Worm (Caenorhabditis elegans) whole organism, early embryonic: ENCODE data around the gene hcf-1.

Source experiments
- ama-1 ChIP-seq: fragments of 150-350 bp; optimal IDR thresholded peaks from 2 replicates; lab custom pipeline; 2014
- ceh-13 ChIP-seq: fragments of 200-800 bp; sonication (Bioruptor generic); optimal IDR thresholded peaks from 2 replicates; lab custom pipeline; 2018; ENCODE audit warnings: mild to moderate bottlenecking, missing genetic modification characterization, missing compliant biosample characterization
- ceh-36 ChIP-seq: sonication (generic microtip); optimal IDR thresholded peaks from 2 replicates; lab custom pipeline; 2016; ENCODE audit warnings: missing genetic modification characterization, inconsistent platforms, missing compliant biosample characterization
- flt-1 ChIP-seq: fragments of 200-800 bp; sonication (Bioruptor generic); IDR thresholded peaks from 2 replicates; pipeline ENCODE4 v1.3.6; 2022; ENCODE audit warnings: missing genetic modification characterization, missing compliant biosample characterization
- hmg-4 ChIP-seq: fragments of 200-800 bp; sonication (Bioruptor generic); optimal IDR thresholded peaks from 2 replicates; lab custom pipeline; 2018; ENCODE audit warnings: mild to moderate bottlenecking, missing genetic modification characterization, missing compliant biosample characterization
- hnd-1 ChIP-seq: sonication (generic microtip); optimal IDR thresholded peaks from 2 replicates; lab custom pipeline; 2016; ENCODE audit warnings: missing genetic modification characterization, missing compliant biosample characterization
- pes-1 ChIP-seq: fragments of 200-800 bp; sonication (Bioruptor generic); IDR thresholded peaks from 2 replicates; pipeline ENCODE4 v1.3.6; 2022; ENCODE audit warnings: missing genetic modification reagents, missing genetic modification characterization, missing compliant biosample characterization
- scrt-1 ChIP-seq: fragments of 200-800 bp; sonication (Bioruptor generic); IDR thresholded peaks from 2 replicates; pipeline ENCODE4 v1.3.6; 2022; ENCODE audit warnings: missing genetic modification characterization, missing compliant biosample characterization

- no peak for TF ChIP-seq ama-1 (lab: Kevin White, UChicago)
- no peak for TF ChIP-seq flt-1
- no peak for TF ChIP-seq hnd-1
- no peak for TF ChIP-seq scrt-1 (GFP tag; lab: Robert Waterston, UW)
- TF ChIP-seq ceh-13 (GFP tag; lab: Kevin White, UChicago): no peak
- no peak for TF ChIP-seq pes-1
- no peak for TF ChIP-seq ceh-36 (tag; lab: Kevin White, UChicago)
- TF ChIP-seq hmg-4 (GFP tag; lab: Kevin White, UChicago): no peak
These were observed 30.7 kb upstream of the hcf-1 start, which contains the start of gene C33H5.2 for ce11 chrIV:7804740-7805139.
